Worm (Caenorhabditis elegans) whole organism, L4 larva: ENCODE data around the gene F43C11.10.

Source experiments
- snpc-1.2 ChIP-seq: fragments of 200-800 bp; sonication (Bioruptor generic); IDR thresholded peaks from 2 replicates; pipeline ENCODE4 v1.3.6; 2022; ENCODE audit warnings: missing genetic modification reagents, missing genetic modification characterization, missing compliant biosample characterization
- zip-2 ChIP-seq: fragments of 150-350 bp; optimal IDR thresholded peaks from 2 replicates; lab custom pipeline; 2014; ENCODE audit warnings: missing biosample characterization, missing genetic modification characterization

ce11 chrII:2335572-2335971 is 16.9 kb downstream of the F43C11.10 start, which contains the start of gene F43C11.7:
- no peak for TF ChIP-seq zip-2 (tag; lab: Kevin White, UChicago)
- no peak for TF ChIP-seq snpc-1.2 (GFP tag; lab: Robert Waterston, UW)
